Fruit fly (Drosophila melanogaster) whole organism, embryonic: Measurements from ENCODE around the gene CG15047.

Experiments used
- Ada2b ChIP-seq: fragments of 200-800 bp; sonication (Bioruptor generic); IDR thresholded peaks from 2 replicates; pipeline ENCODE4 v1.3.6; 2022; ENCODE audit warnings: missing biosample characterization, missing genetic modification characterization
- Antp ChIP-seq: fragments of 200-800 bp; sonication (Bioruptor generic); optimal IDR thresholded peaks from 3 replicates; lab custom pipeline; 2016; ENCODE audit warnings: missing biosample characterization, missing genetic modification characterization
- Blimp-1 ChIP-seq: fragments of 200-800 bp; sonication (Bioruptor generic); optimal IDR thresholded peaks from 3 replicates; lab custom pipeline; 2018; ENCODE audit warnings: missing biosample characterization, missing genetic modification characterization, mild to moderate bottlenecking, moderate library complexity, missing genetic modification reagents
- CG10267 ChIP-seq: fragments of 200-800 bp; sonication (Bioruptor generic); optimal IDR thresholded peaks from 2 replicates; lab custom pipeline; 2018; ENCODE audit warnings: missing biosample characterization, mild to moderate bottlenecking, missing genetic modification characterization, moderate library complexity
- CG12071 ChIP-seq: fragments of 200-800 bp; sonication (Bioruptor generic); optimal IDR thresholded peaks from 3 replicates; lab custom pipeline; 2018; ENCODE audit warnings: missing biosample characterization, mild to moderate bottlenecking, missing genetic modification characterization
- CG12391 ChIP-seq: fragments of 200-800 bp; sonication (Bioruptor generic); optimal IDR thresholded peaks from 3 replicates; lab custom pipeline; 2018; ENCODE audit warnings: missing biosample characterization, mild to moderate bottlenecking, missing genetic modification characterization, moderate library complexity
- CG14667 ChIP-seq: fragments of 200-800 bp; sonication (Bioruptor generic); IDR thresholded peaks from 2 replicates; pipeline ENCODE4 v1.3.6; 2022; ENCODE audit warnings: missing biosample characterization, missing genetic modification characterization
- CG1603 ChIP-seq: fragments of 200-800 bp; sonication (Bioruptor generic); optimal IDR thresholded peaks from 2 replicates; lab custom pipeline; 2019; ENCODE audit warnings: missing biosample characterization, mild to moderate bottlenecking, missing genetic modification characterization, moderate library complexity
- CG17186 ChIP-seq: fragments of 200-800 bp; sonication (Bioruptor generic); optimal IDR thresholded peaks from 3 replicates; lab custom pipeline; 2017; ENCODE audit warnings: missing biosample characterization, missing genetic modification reagents, missing genetic modification characterization
- CG17359 ChIP-seq: fragments of 200-800 bp; sonication (Bioruptor generic); optimal IDR thresholded peaks from 3 replicates; lab custom pipeline; 2018; ENCODE audit warnings: missing biosample characterization, mild to moderate bottlenecking, missing genetic modification characterization, moderate library complexity
- CG17361 ChIP-seq: fragments of 200-800 bp; sonication (Bioruptor generic); IDR thresholded peaks from 3 replicates; pipeline ENCODE4 v1.3.6; 2022; ENCODE audit warnings: missing biosample characterization, missing genetic modification characterization
- CG2199 ChIP-seq: fragments of 200-800 bp; sonication (Bioruptor generic); IDR thresholded peaks from 3 replicates; pipeline ENCODE4 v1.3.6; 2022; ENCODE audit warnings: missing biosample characterization, missing genetic modification characterization
- CG30403 ChIP-seq: fragments of 200-800 bp; sonication (Bioruptor generic); optimal IDR thresholded peaks from 3 replicates; lab custom pipeline; 2016; ENCODE audit warnings: missing biosample characterization, missing genetic modification characterization
- CG31441 ChIP-seq: fragments of 200-800 bp; sonication (Bioruptor generic); IDR thresholded peaks from 2 replicates; pipeline ENCODE4 v1.3.6; 2022; ENCODE audit warnings: missing biosample characterization, missing genetic modification characterization
- CG4820 ChIP-seq: fragments of 200-800 bp; sonication (Bioruptor generic); optimal IDR thresholded peaks from 3 replicates; lab custom pipeline; 2016; ENCODE audit warnings: missing biosample characterization, missing genetic modification characterization
- CG6254 ChIP-seq: fragments of 200-800 bp; sonication (Bioruptor generic); optimal IDR thresholded peaks from 3 replicates; lab custom pipeline; 2017; ENCODE audit warnings: mild to moderate bottlenecking, missing biosample characterization, missing genetic modification reagents, missing genetic modification characterization
- CG7839 ChIP-seq: fragments of 200-800 bp; sonication (Bioruptor generic); optimal IDR thresholded peaks from 3 replicates; lab custom pipeline; 2018; ENCODE audit warnings: missing biosample characterization, mild to moderate bottlenecking, missing genetic modification characterization, moderate library complexity
- CG8765 ChIP-seq: fragments of 200-800 bp; sonication (Bioruptor generic); IDR thresholded peaks from 2 replicates; pipeline ENCODE4 v1.3.6; 2022; ENCODE audit warnings: missing biosample characterization, missing genetic modification characterization
- CoRest ChIP-seq: fragments of 200-800 bp; sonication (Bioruptor generic); optimal IDR thresholded peaks from 3 replicates; lab custom pipeline; 2018; ENCODE audit warnings: missing biosample characterization, mild to moderate bottlenecking, missing genetic modification characterization, moderate library complexity
- D19A ChIP-seq: fragments of 200-800 bp; optimal IDR thresholded peaks from 3 replicates; lab custom pipeline; 2019; ENCODE audit warnings: missing biosample characterization, mild to moderate bottlenecking, missing genetic modification characterization, moderate library complexity
- Drgx ChIP-seq: fragments of 200-800 bp; sonication (Bioruptor generic); IDR thresholded peaks from 2 replicates; pipeline ENCODE4 v1.3.6; 2022; ENCODE audit warnings: missing biosample characterization, missing genetic modification characterization
- HLH3B ChIP-seq: fragments of 200-800 bp; sonication (Bioruptor generic); IDR thresholded peaks from 2 replicates; pipeline ENCODE4 v1.3.6; 2022; ENCODE audit warnings: missing biosample characterization, missing genetic modification characterization
- Nf-YA ChIP-seq: fragments of 200-800 bp; sonication (Bioruptor generic); IDR thresholded peaks from 2 replicates; pipeline ENCODE4 v1.3.6; 2022; ENCODE audit warnings: missing biosample characterization, missing genetic modification characterization
- Oli ChIP-seq: fragments of 200-800 bp; sonication (Bioruptor generic); optimal IDR thresholded peaks from 2 replicates; lab custom pipeline; 2018; ENCODE audit warnings: missing biosample characterization, mild to moderate bottlenecking, missing genetic modification characterization, moderate library complexity
- PHDP ChIP-seq: fragments of 200-800 bp; sonication (Bioruptor generic); optimal IDR thresholded peaks from 3 replicates; lab custom pipeline; 2018; ENCODE audit warnings: missing biosample characterization, mild to moderate bottlenecking, missing genetic modification characterization, moderate library complexity
- Sox102F ChIP-seq: fragments of 200-800 bp; sonication (Bioruptor generic); optimal IDR thresholded peaks from 2 replicates; lab custom pipeline; 2018; ENCODE audit warnings: missing biosample characterization, mild to moderate bottlenecking, missing genetic modification characterization, moderate library complexity
- Ssrp ChIP-seq: fragments of 200-800 bp; sonication (Bioruptor generic); optimal IDR thresholded peaks from 2 replicates; lab custom pipeline; 2018; ENCODE audit warnings: missing biosample characterization, mild to moderate bottlenecking, missing genetic modification characterization, moderate library complexity
- Xbp1 ChIP-seq: fragments of 200-800 bp; sonication (Bioruptor generic); optimal IDR thresholded peaks from 3 replicates; lab custom pipeline; 2016; ENCODE audit warnings: missing biosample characterization, mild to moderate bottlenecking, missing genetic modification characterization
- ab ChIP-seq: fragments of 200-800 bp; sonication (Bioruptor generic); optimal IDR thresholded peaks from 2 replicates; lab custom pipeline; 2016; ENCODE audit warnings: missing biosample characterization, missing genetic modification characterization
- chif ChIP-seq, 2 experiments: fragments of 200-800 bp; sonication (Bioruptor generic); optimal IDR thresholded peaks; 3 replicates each; lab custom pipeline; 2016; ENCODE audit warnings: missing biosample characterization in 2 of 2, missing genetic modification characterization in 2 of 2
- ci ChIP-seq: fragments of 200-800 bp; sonication (Bioruptor generic); IDR thresholded peaks from 3 replicates; pipeline ENCODE4 v1.3.6; 2022; ENCODE audit warnings: missing biosample characterization, missing genetic modification characterization
- dmrt11E ChIP-seq: fragments of 200-800 bp; sonication (Bioruptor generic); optimal IDR thresholded peaks from 3 replicates; lab custom pipeline; 2018; ENCODE audit warnings: missing biosample characterization, mild to moderate bottlenecking, missing genetic modification characterization, moderate library complexity
- dmrt99B ChIP-seq: fragments of 200-800 bp; sonication (Bioruptor generic); optimal IDR thresholded peaks from 2 replicates; lab custom pipeline; 2018; ENCODE audit warnings: missing biosample characterization, mild to moderate bottlenecking, missing genetic modification characterization, moderate library complexity
- fru ChIP-seq: fragments of >200 bp; optimal IDR thresholded peaks from 2 replicates; lab custom pipeline; 2017
- gem ChIP-seq: fragments of 200-800 bp; sonication (Bioruptor generic); optimal IDR thresholded peaks from 2 replicates; lab custom pipeline; 2019; ENCODE audit warnings: missing biosample characterization, mild to moderate bottlenecking, missing genetic modification characterization, moderate library complexity
- kah ChIP-seq: fragments of 200-800 bp; sonication (Bioruptor generic); optimal IDR thresholded peaks from 2 replicates; lab custom pipeline; 2018; ENCODE audit warnings: missing biosample characterization, mild to moderate bottlenecking, missing genetic modification characterization
- lab ChIP-seq: fragments of 200-800 bp; sonication (Bioruptor generic); optimal IDR thresholded peaks from 3 replicates; lab custom pipeline; 2017; ENCODE audit warnings: missing biosample characterization, missing genetic modification characterization, mild to moderate bottlenecking, moderate library complexity, missing genetic modification reagents
- lmd ChIP-seq: fragments of 200-800 bp; sonication (Bioruptor generic); IDR thresholded peaks from 2 replicates; pipeline ENCODE4 v1.3.6; 2022; ENCODE audit warnings: missing biosample characterization, missing genetic modification characterization
- sens ChIP-seq: fragments of 200-800 bp; sonication (Bioruptor generic); peaks from one replicate; lab custom pipeline; 2016; ENCODE audit warnings: missing biosample characterization, missing genetic modification characterization
- sisA ChIP-seq: fragments of 200-800 bp; sonication (Bioruptor generic); IDR thresholded peaks from 2 replicates; pipeline ENCODE4 v1.3.6; 2022; ENCODE audit warnings: missing biosample characterization, missing genetic modification characterization
- tin ChIP-seq: fragments of 200-800 bp; sonication (Bioruptor generic); optimal IDR thresholded peaks from 3 replicates; lab custom pipeline; 2016; ENCODE audit warnings: missing biosample characterization, missing genetic modification characterization
- tll ChIP-seq, 2 experiments: fragments of 200-800 bp in 1 of 2; fragments of >200 bp in 1 of 2; sonication (Bioruptor generic) in 1 of 2; optimal IDR thresholded peaks; 2 replicates each; lab custom pipeline; 2017 to 2019; ENCODE audit warnings: missing biosample characterization in 2 of 2, missing genetic modification characterization in 2 of 2, mild to moderate bottlenecking in 1 of 2, moderate library complexity in 1 of 2
- unpg ChIP-seq: fragments of 200-800 bp; sonication (Bioruptor generic); optimal IDR thresholded peaks from 3 replicates; lab custom pipeline; 2018; ENCODE audit warnings: missing biosample characterization, mild to moderate bottlenecking, missing genetic modification characterization, moderate library complexity
- vvl ChIP-seq: fragments of 200-800 bp; sonication (Bioruptor generic); IDR thresholded peaks from 2 replicates; pipeline ENCODE4 v1.3.6; 2022; ENCODE audit warnings: missing biosample characterization, missing genetic modification characterization
- zfh1 ChIP-seq: fragments of 200-800 bp; sonication (Bioruptor generic); IDR thresholded peaks from 3 replicates; pipeline ENCODE4 v1.3.6; 2022; ENCODE audit warnings: missing biosample characterization, missing genetic modification characterization

Gene CG15047

dm6 chrX:18541915-18542314, 13.4 kb downstream of the CG15047 start (continued):
- no peak for TF ChIP-seq D19A
- TF ChIP-seq CG12071 (GFP tag; lab: Kevin White, UChicago), result no peak
- TF ChIP-seq HLH3B (GFP tag; lab: Robert Waterston, UW), result peak; percentile 9; the same call in 1 of the 2 replicates
- TF ChIP-seq chif (GFP tag; optimal IDR thresholded peaks at IDR 0.05; lab: Kevin White, UChicago), result peak; percentile 12 to 16
- TF ChIP-seq Blimp-1 (GFP tag; lab: Kevin White, UChicago), result peak; percentile 47
- TF ChIP-seq lmd (GFP tag; lab: Robert Waterston, UW), result peak; percentile 36
- TF ChIP-seq CG17186, result no peak
- peak; percentile 8 for TF ChIP-seq CG30403
- peak; percentile 25 for TF ChIP-seq CG6254 (GFP tag; lab: Kevin White, UChicago)
- TF ChIP-seq tin (GFP tag; lab: Kevin White, UChicago), result peak; percentile 25
- TF ChIP-seq Nf-YA, result no peak
- TF ChIP-seq ci, result 0 out of 3 replicates have a peak, but pooled peaks have one; percentile 38
- 0 out of 2 replicates have a peak, but pooled peaks have one; percentile 7 for TF ChIP-seq Ada2b (GFP tag; lab: Robert Waterston, UW)
- peak; percentile 24 for TF ChIP-seq CG4820 (GFP tag; lab: Kevin White, UChicago)
- peak; percentile 5 for TF ChIP-seq Antp
- peak; percentile 38; the same call in 1 of the 2 replicates for TF ChIP-seq sisA (GFP tag; lab: Robert Waterston, UW)
- TF ChIP-seq dmrt99B (tag; lab: Kevin White, UChicago), result peak; percentile 17
- TF ChIP-seq CG12391, result peak; percentile 17
- peak; percentile 19 for TF ChIP-seq lab (GFP tag; lab: Kevin White, UChicago)
- TF ChIP-seq CG17359 (tag; lab: Kevin White, UChicago), result peak; percentile 8
- TF ChIP-seq vvl (GFP tag; lab: Robert Waterston, UW), result peak; percentile 47; the same call in 1 of the 2 replicates
- no peak for TF ChIP-seq CG2199
- 0 out of 3 replicates have a peak, but pooled peaks have one; percentile 23 for TF ChIP-seq CG17361
- TF ChIP-seq Ssrp (tag; lab: Kevin White, UChicago), result peak; percentile 28
- TF ChIP-seq CG7839 (tag; lab: Kevin White, UChicago), result peak; percentile 28
- 0 out of 2 replicates have a peak, but pooled peaks have one; percentile 15 for TF ChIP-seq CG31441
- TF ChIP-seq Drgx (GFP tag; lab: Robert Waterston, UW), result peak; percentile 60
- TF ChIP-seq CG10267 (tag; lab: Kevin White, UChicago), result peak; percentile 7
- TF ChIP-seq zfh1 (GFP tag; lab: Robert Waterston, UW), result peak; percentile 48; the same call in 1 of the 3 replicates
- peak; percentile 24 for TF ChIP-seq Oli
- TF ChIP-seq unpg, result peak; percentile 33
- peak; percentile 45 for TF ChIP-seq dmrt11E
- TF ChIP-seq Xbp1 (GFP tag; lab: Kevin White, UChicago), result peak; percentile 6
- TF ChIP-seq kah (GFP tag; lab: Kevin White, UChicago), result no peak
- TF ChIP-seq CG8765 (GFP tag; lab: Robert Waterston, UW), result peak; percentile 8; the same call in 1 of the 2 replicates
- TF ChIP-seq PHDP (tag; lab: Kevin White, UChicago), result peak; percentile 19
- TF ChIP-seq Sox102F (GFP tag; lab: Kevin White, UChicago), result peak; percentile 51
- no peak for TF ChIP-seq CoRest (tag; lab: Kevin White, UChicago)
- TF ChIP-seq ab (GFP tag; lab: Kevin White, UChicago), result no peak
- peak; percentile 11 for TF ChIP-seq CG1603
- TF ChIP-seq fru, result no peak
- peak; percentile 59 for TF ChIP-seq gem (tag; lab: Kevin White, UChicago)
- no peak for TF ChIP-seq CG14667
- TF ChIP-seq tll (GFP tag; optimal IDR thresholded peaks at IDR 0.05; lab: Kevin White, UChicago), result no peak
- TF ChIP-seq sens (GFP tag; lab: Kevin White, UChicago), result peak; percentile 91
